Fruit fly (Drosophila melanogaster) whole organism, embryonic: Measurements from ENCODE around the gene Cpn.

Source experiments
- Ada2b ChIP-seq: fragments of 200-800 bp; sonication (Bioruptor generic); IDR thresholded peaks from 2 replicates; pipeline ENCODE4 v1.3.6; 2022; ENCODE audit warnings: missing biosample characterization, missing genetic modification characterization
- Atf6 ChIP-seq: fragments of 200-800 bp; sonication (Bioruptor generic); IDR thresholded peaks from 2 replicates; pipeline ENCODE4 v1.3.6; 2022; ENCODE audit warnings: missing biosample characterization, missing genetic modification characterization
- BEAF-32 ChIP-seq: fragments of 200-800 bp; sonication (Bioruptor generic); optimal IDR thresholded peaks from 3 replicates; lab custom pipeline; 2017; ENCODE audit warnings: missing biosample characterization, missing genetic modification characterization, mild to moderate bottlenecking, moderate library complexity, missing genetic modification reagents
- CG12104 ChIP-seq: fragments of 200-800 bp; sonication (Bioruptor generic); optimal IDR thresholded peaks from 3 replicates; lab custom pipeline; 2016; ENCODE audit warnings: missing biosample characterization, missing genetic modification characterization
- CG12769 ChIP-seq: fragments of 200-800 bp; sonication (Bioruptor generic); optimal IDR thresholded peaks from 2 replicates; lab custom pipeline; 2019; ENCODE audit warnings: missing biosample characterization, mild to moderate bottlenecking, missing genetic modification characterization, moderate library complexity
- CG13775 ChIP-seq: fragments of 200-800 bp; sonication (Bioruptor generic); optimal IDR thresholded peaks from 3 replicates; lab custom pipeline; 2017; ENCODE audit warnings: missing biosample characterization, mild to moderate bottlenecking, missing genetic modification characterization
- CG14710 ChIP-seq: fragments of 200-800 bp; sonication (Bioruptor generic); optimal IDR thresholded peaks from 3 replicates; lab custom pipeline; 2019; ENCODE audit warnings: missing biosample characterization, mild to moderate bottlenecking, missing genetic modification characterization, moderate library complexity
- CG1603 ChIP-seq: fragments of 200-800 bp; sonication (Bioruptor generic); optimal IDR thresholded peaks from 2 replicates; lab custom pipeline; 2019; ENCODE audit warnings: missing biosample characterization, mild to moderate bottlenecking, missing genetic modification characterization, moderate library complexity
- CG1647 ChIP-seq: fragments of 200-800 bp; sonication (Bioruptor generic); optimal IDR thresholded peaks from 3 replicates; lab custom pipeline; 2016; ENCODE audit warnings: missing biosample characterization, missing genetic modification characterization
- CG16863 ChIP-seq: fragments of 200-800 bp; sonication (Bioruptor generic); optimal IDR thresholded peaks from 3 replicates; lab custom pipeline; 2016; ENCODE audit warnings: missing biosample characterization, missing genetic modification characterization
- CG17568 ChIP-seq: fragments of 200-800 bp; sonication (Bioruptor generic); optimal IDR thresholded peaks from 2 replicates; lab custom pipeline; 2018; ENCODE audit warnings: missing biosample characterization, mild to moderate bottlenecking, missing genetic modification characterization, moderate library complexity
- CG2116 ChIP-seq: fragments of 200-800 bp; sonication (Bioruptor generic); optimal IDR thresholded peaks from 3 replicates; lab custom pipeline; 2018; ENCODE audit warnings: missing biosample characterization, mild to moderate bottlenecking, missing genetic modification characterization
- CG2875 ChIP-seq: fragments of 200-800 bp; sonication (Bioruptor generic); optimal IDR thresholded peaks from 2 replicates; lab custom pipeline; 2017; ENCODE audit warnings: missing biosample characterization, mild to moderate bottlenecking, missing genetic modification characterization, missing genetic modification reagents
- CG30431 ChIP-seq: fragments of 200-800 bp; sonication (Bioruptor generic); optimal IDR thresholded peaks from 2 replicates; lab custom pipeline; 2017; ENCODE audit warnings: missing biosample characterization, missing genetic modification characterization
- CG32772 ChIP-seq: fragments of 200-800 bp; sonication (Bioruptor generic); IDR thresholded peaks from 2 replicates; pipeline ENCODE4 v1.3.6; 2022; ENCODE audit warnings: missing biosample characterization, missing genetic modification characterization
- CG42726 ChIP-seq: fragments of 200-800 bp; sonication (Bioruptor generic); IDR thresholded peaks from 2 replicates; pipeline ENCODE4 v1.3.6; 2022; ENCODE audit warnings: missing biosample characterization, missing genetic modification characterization; ENCODE audit not compliant: partially characterized antibody
- CG4328 ChIP-seq: fragments of 200-800 bp; sonication (Bioruptor generic); optimal IDR thresholded peaks from 3 replicates; lab custom pipeline; 2017; ENCODE audit warnings: missing biosample characterization, missing genetic modification reagents, missing genetic modification characterization
- CG5180 ChIP-seq: fragments of 200-800 bp; sonication (Bioruptor generic); optimal IDR thresholded peaks from 3 replicates; lab custom pipeline; 2017; ENCODE audit warnings: missing biosample characterization, missing genetic modification characterization, mild to moderate bottlenecking, moderate library complexity, missing genetic modification reagents
- CG7839 ChIP-seq: fragments of 200-800 bp; sonication (Bioruptor generic); optimal IDR thresholded peaks from 3 replicates; lab custom pipeline; 2018; ENCODE audit warnings: missing biosample characterization, mild to moderate bottlenecking, missing genetic modification characterization, moderate library complexity
- CG7963 ChIP-seq: fragments of 200-800 bp; sonication (Bioruptor generic); IDR thresholded peaks from 3 replicates; pipeline ENCODE4 v1.3.6; 2022; ENCODE audit warnings: missing biosample characterization, missing genetic modification characterization; ENCODE audit not compliant: partially characterized antibody
- CoRest ChIP-seq: fragments of 200-800 bp; sonication (Bioruptor generic); optimal IDR thresholded peaks from 3 replicates; lab custom pipeline; 2018; ENCODE audit warnings: missing biosample characterization, mild to moderate bottlenecking, missing genetic modification characterization, moderate library complexity
- Drgx ChIP-seq: fragments of 200-800 bp; sonication (Bioruptor generic); IDR thresholded peaks from 2 replicates; pipeline ENCODE4 v1.3.6; 2022; ENCODE audit warnings: missing biosample characterization, missing genetic modification characterization
- Eip74EF ChIP-seq, 2 experiments: fragments of 200-800 bp in 1 of 2; fragments of >200 bp in 1 of 2; sonication (Bioruptor generic) in 1 of 2; optimal IDR thresholded peaks; 2 replicates each; lab custom pipeline; 2017 to 2019; ENCODE audit warnings: missing biosample characterization in 2 of 2, missing genetic modification characterization in 2 of 2, mild to moderate bottlenecking in 1 of 2, moderate library complexity in 1 of 2
- Elba2 ChIP-seq: fragments of 200-800 bp; sonication (Bioruptor generic); optimal IDR thresholded peaks from 3 replicates; lab custom pipeline; 2016; ENCODE audit warnings: missing biosample characterization, missing genetic modification characterization
- GATAe ChIP-seq: fragments of 200-800 bp; sonication (Bioruptor generic); conservative IDR thresholded peaks from 2 replicates; pipeline ENCODE4 v1.3.6; 2022; ENCODE audit warnings: missing biosample characterization, missing genetic modification characterization
- Hr78 ChIP-seq, 2 experiments: fragments of 200-800 bp in 1 of 2; fragments of >200 bp in 1 of 2; sonication (Bioruptor generic) in 1 of 2; optimal IDR thresholded peaks; 2 replicates each; lab custom pipeline; 2017 to 2019; ENCODE audit warnings: missing biosample characterization in 2 of 2, missing genetic modification characterization in 2 of 2, mild to moderate bottlenecking in 1 of 2, moderate library complexity in 1 of 2
- PHDP ChIP-seq: fragments of 200-800 bp; sonication (Bioruptor generic); optimal IDR thresholded peaks from 3 replicates; lab custom pipeline; 2018; ENCODE audit warnings: missing biosample characterization, mild to moderate bottlenecking, missing genetic modification characterization, moderate library complexity
- Pdp1 ChIP-seq, 2 experiments: fragments of 200-800 bp; sonication (Bioruptor generic); optimal IDR thresholded peaks; 3 replicates each; lab custom pipeline; 2016; ENCODE audit warnings: missing biosample characterization in 2 of 2, missing genetic modification characterization in 2 of 2, mild to moderate bottlenecking in 1 of 2, moderate library complexity in 1 of 2
- Stat92E ChIP-seq, 3 experiments: fragments of >200 bp in 2 of 3; fragments of 200-800 bp in 1 of 3; sonication (Bioruptor generic) in 1 of 3; optimal IDR thresholded peaks; 2 replicates each; lab custom pipeline; 2017 to 2019; ENCODE audit warnings: missing biosample characterization in 3 of 3, missing genetic modification characterization in 3 of 3, mild to moderate bottlenecking in 1 of 3, moderate library complexity in 1 of 3
- YL-1 ChIP-seq: fragments of 200-800 bp; sonication (Bioruptor generic); optimal IDR thresholded peaks from 3 replicates; lab custom pipeline; 2017; ENCODE audit warnings: missing biosample characterization, mild to moderate bottlenecking, missing genetic modification characterization
- ac ChIP-seq: fragments of 200-800 bp; sonication (Bioruptor generic); optimal IDR thresholded peaks from 3 replicates; lab custom pipeline; 2017; ENCODE audit warnings: missing biosample characterization, mild to moderate bottlenecking, missing genetic modification characterization
- ash1 ChIP-seq: fragments of 200-800 bp; sonication (Bioruptor generic); optimal IDR thresholded peaks from 2 replicates; lab custom pipeline; 2018; ENCODE audit warnings: missing biosample characterization, mild to moderate bottlenecking, missing genetic modification characterization
- bbx ChIP-seq: fragments of 200-800 bp; sonication (Bioruptor generic); IDR thresholded peaks from 2 replicates; pipeline ENCODE4 v1.3.6; 2022; ENCODE audit warnings: missing biosample characterization, missing genetic modification characterization; ENCODE audit not compliant: partially characterized antibody
- bigmax ChIP-seq: fragments of 200-800 bp; sonication (Bioruptor generic); optimal IDR thresholded peaks from 2 replicates; lab custom pipeline; 2018; ENCODE audit warnings: missing biosample characterization, mild to moderate bottlenecking, missing genetic modification characterization
- btn ChIP-seq: fragments of 200-800 bp; sonication (Bioruptor generic); optimal IDR thresholded peaks from 2 replicates; lab custom pipeline; 2016; ENCODE audit warnings: missing biosample characterization, missing genetic modification characterization
- caup ChIP-seq: fragments of 200-800 bp; sonication (Bioruptor generic); optimal IDR thresholded peaks from 3 replicates; lab custom pipeline; 2017; ENCODE audit warnings: missing biosample characterization, mild to moderate bottlenecking, missing genetic modification characterization, moderate library complexity; ENCODE audit not compliant: severe bottlenecking
- disco-r ChIP-seq: fragments of 200-800 bp; sonication (Bioruptor generic); optimal IDR thresholded peaks from 2 replicates; lab custom pipeline; 2016; ENCODE audit warnings: missing biosample characterization, missing genetic modification characterization
- fd102C ChIP-seq: fragments of 200-800 bp; sonication (Bioruptor generic); optimal IDR thresholded peaks from 2 replicates; lab custom pipeline; 2018; ENCODE audit warnings: missing biosample characterization, mild to moderate bottlenecking, missing genetic modification characterization, moderate library complexity
- kni ChIP-seq: fragments of 200-800 bp; sonication (Bioruptor generic); optimal IDR thresholded peaks from 3 replicates; lab custom pipeline; 2017; ENCODE audit warnings: mild to moderate bottlenecking, missing biosample characterization, missing genetic modification reagents, missing genetic modification characterization
- lab ChIP-seq: fragments of 200-800 bp; sonication (Bioruptor generic); optimal IDR thresholded peaks from 3 replicates; lab custom pipeline; 2017; ENCODE audit warnings: missing biosample characterization, missing genetic modification characterization, mild to moderate bottlenecking, moderate library complexity, missing genetic modification reagents
- mam ChIP-seq: fragments of 200-800 bp; sonication (Bioruptor generic); optimal IDR thresholded peaks from 3 replicates; lab custom pipeline; 2016; ENCODE audit warnings: missing biosample characterization, missing genetic modification characterization
- nerfin-1 ChIP-seq: fragments of 200-800 bp; sonication (Bioruptor generic); optimal IDR thresholded peaks from 3 replicates; lab custom pipeline; 2019; ENCODE audit warnings: missing biosample characterization, mild to moderate bottlenecking, missing genetic modification characterization, moderate library complexity
- p53 ChIP-seq: fragments of 200-800 bp; sonication (Bioruptor generic); optimal IDR thresholded peaks from 2 replicates; lab custom pipeline; 2016; ENCODE audit warnings: missing biosample characterization, missing genetic modification characterization
- pros ChIP-seq: fragments of 200-800 bp; sonication (Bioruptor generic); optimal IDR thresholded peaks from 3 replicates; lab custom pipeline; 2019; ENCODE audit warnings: missing biosample characterization, mild to moderate bottlenecking, missing genetic modification characterization, moderate library complexity
- ro ChIP-seq: fragments of 200-800 bp; sonication (Bioruptor generic); IDR thresholded peaks from 2 replicates; pipeline ENCODE4 v1.3.6; 2022; ENCODE audit warnings: missing biosample characterization, missing genetic modification characterization
- tup ChIP-seq: fragments of 200-800 bp; sonication (Bioruptor generic); optimal IDR thresholded peaks from 2 replicates; lab custom pipeline; 2016; ENCODE audit warnings: missing biosample characterization, mild to moderate bottlenecking, missing genetic modification characterization, moderate library complexity
- twi ChIP-seq: fragments of 200-800 bp; optimal IDR thresholded peaks from 2 replicates; lab custom pipeline; 2019; ENCODE audit warnings: missing biosample characterization, mild to moderate bottlenecking, missing genetic modification characterization, moderate library complexity
- zen2 ChIP-seq: fragments of 200-800 bp; sonication (Bioruptor generic); IDR thresholded peaks from 3 replicates; pipeline ENCODE4 v1.3.6; 2022; ENCODE audit warnings: missing biosample characterization, missing genetic modification characterization; ENCODE audit not compliant: partially characterized antibody

Cpn gene

dm6 chr3R:12121161-12121560 lies 44.8 kb downstream of the Cpn start (continued):
- TF ChIP-seq Drgx (peak; percentile 66), ac (GFP tag; lab: Kevin White, UChicago) (peak; percentile 14), zen2 (GFP tag; lab: Robert Waterston, UW) (no peak), Eip74EF (GFP tag; optimal IDR thresholded peaks at IDR 0.05; lab: Kevin White, UChicago) (peak; percentile 21 to 93), pros (GFP tag; lab: Kevin White, UChicago) (no peak), CG12769 (peak; percentile 67), Hr78 (GFP tag; optimal IDR thresholded peaks at IDR 0.05; lab: Kevin White, UChicago) (peak in 1 of 2 experiments; percentile 9), lab (GFP tag; lab: Kevin White, UChicago) (peak; percentile 90), twi (tag; lab: Kevin White, UChicago) (peak; percentile 60), Atf6 (GFP tag; lab: Robert Waterston, UW) (peak; percentile 83), CG7963 (GFP tag; lab: Robert Waterston, UW) (no peak), nerfin-1 (tag; lab: Kevin White, UChicago) (no peak), BEAF-32 (GFP tag; lab: Kevin White, UChicago) (peak; percentile 3), CG2875 (GFP tag; lab: Kevin White, UChicago) (peak; percentile 86), CoRest (tag; lab: Kevin White, UChicago) (peak; percentile 89), ro (peak; percentile 90), Elba2 (GFP tag; lab: Kevin White, UChicago) (peak; percentile 35), Pdp1 (GFP tag; optimal IDR thresholded peaks at IDR 0.05; lab: Kevin White, UChicago) (peak; percentile 90 to 96), Stat92E (GFP tag; optimal IDR thresholded peaks at IDR 0.05; lab: Kevin White, UChicago) (no peak), CG1647 (GFP tag; lab: Kevin White, UChicago) (peak; percentile 92), CG30431 (GFP tag; lab: Kevin White, UChicago) (peak; percentile 95), CG17568 (GFP tag; lab: Kevin White, UChicago) (peak; percentile 70), bigmax (GFP tag; lab: Kevin White, UChicago) (peak; percentile 62), ash1 (GFP tag; lab: Kevin White, UChicago) (peak; percentile 69), kni (GFP tag; lab: Kevin White, UChicago) (peak; percentile 48), CG5180 (GFP tag; lab: Kevin White, UChicago) (peak; percentile 81), PHDP (peak; percentile 83), CG1603 (tag; lab: Kevin White, UChicago) (peak; percentile 93), GATAe (GFP tag; lab: Robert Waterston, UW) (peak; percentile 75), CG16863 (peak; percentile 85), Ada2b (peak; percentile 84), tup (peak; percentile 52), CG32772 (peak; percentile 96), CG14710 (tag; lab: Kevin White, UChicago) (peak; percentile 78), CG42726 (peak; percentile 56; the same call in 1 of the 2 replicates), CG7839 (tag; lab: Kevin White, UChicago) (peak; percentile 84), CG12104 (GFP tag; lab: Kevin White, UChicago) (peak; percentile 80), mam (GFP tag; lab: Kevin White, UChicago) (peak; percentile 92), btn (GFP tag; lab: Kevin White, UChicago) (peak; percentile 82), p53 (peak; percentile 96), disco-r (GFP tag; lab: Kevin White, UChicago) (peak; percentile 91), CG2116 (GFP tag; lab: Kevin White, UChicago) (peak; percentile 70), CG13775 (GFP tag; lab: Kevin White, UChicago) (peak; percentile 90), fd102C (peak; percentile 81), caup (GFP tag; lab: Kevin White, UChicago) (peak; percentile 94), bbx (peak; percentile 50), YL-1 (peak; percentile 61), CG4328 (peak; percentile 88)
